Fruit fly (Drosophila melanogaster) whole organism, prepupa: ENCODE measurements around the gene Drak.

Experiments used
- Blimp-1 ChIP-seq: fragments of 200-800 bp; sonication (Bioruptor generic); optimal IDR thresholded peaks from 3 replicates; lab custom pipeline; 2017; ENCODE audit warnings: missing biosample characterization, missing genetic modification characterization, mild to moderate bottlenecking, moderate library complexity, missing genetic modification reagents
- CG10631 ChIP-seq: fragments of 200-800 bp; sonication (Bioruptor generic); optimal IDR thresholded peaks from 2 replicates; lab custom pipeline; 2016; ENCODE audit warnings: missing biosample characterization, missing genetic modification characterization
- CG10669 ChIP-seq: fragments of 200-800 bp; sonication (Bioruptor generic); optimal IDR thresholded peaks from 3 replicates; lab custom pipeline; 2018; ENCODE audit warnings: missing biosample characterization, mild to moderate bottlenecking, missing genetic modification characterization, moderate library complexity
- CG11294 ChIP-seq: fragments of 200-800 bp; sonication (Bioruptor generic); IDR thresholded peaks from 2 replicates; pipeline ENCODE4 v1.3.6; 2022; ENCODE audit warnings: missing biosample characterization, missing genetic modification characterization
- CG11902 ChIP-seq: fragments of 200-800 bp; sonication (Bioruptor generic); optimal IDR thresholded peaks from 3 replicates; lab custom pipeline; 2016; ENCODE audit warnings: missing biosample characterization, missing genetic modification characterization
- CG15336 ChIP-seq: fragments of 200-800 bp; sonication (Bioruptor generic); IDR thresholded peaks from 2 replicates; pipeline ENCODE4 v1.3.6; 2022; ENCODE audit warnings: missing biosample characterization, missing genetic modification characterization
- CG16779 ChIP-seq: fragments of 200-800 bp; sonication (Bioruptor generic); optimal IDR thresholded peaks from 3 replicates; lab custom pipeline; 2017; ENCODE audit warnings: missing biosample characterization, mild to moderate bottlenecking, missing genetic modification characterization
- CG3032 ChIP-seq: fragments of 200-800 bp; optimal IDR thresholded peaks from 2 replicates; lab custom pipeline; 2019; ENCODE audit warnings: missing biosample characterization, mild to moderate bottlenecking, missing genetic modification characterization, moderate library complexity
- CG31627 ChIP-seq: fragments of 200-800 bp; sonication (Bioruptor generic); optimal IDR thresholded peaks from 3 replicates; lab custom pipeline; 2016; ENCODE audit warnings: missing biosample characterization, missing genetic modification characterization
- CG3919 ChIP-seq: fragments of 200-800 bp; sonication (Bioruptor generic); optimal IDR thresholded peaks from 3 replicates; lab custom pipeline; 2016; ENCODE audit warnings: missing biosample characterization, missing genetic modification characterization
- CG4318 ChIP-seq: fragments of 200-800 bp; sonication (Bioruptor generic); optimal IDR thresholded peaks from 3 replicates; lab custom pipeline; 2017; ENCODE audit warnings: missing biosample characterization, mild to moderate bottlenecking, missing genetic modification characterization
- CG6163 ChIP-seq: fragments of 200-800 bp; sonication (Bioruptor generic); IDR thresholded peaks from 3 replicates; pipeline ENCODE4 v1.3.6; 2022; ENCODE audit warnings: missing biosample characterization, missing genetic modification characterization
- CG6276 ChIP-seq: fragments of 200-800 bp; sonication (Bioruptor generic); optimal IDR thresholded peaks from 2 replicates; lab custom pipeline; 2017; ENCODE audit warnings: missing biosample characterization, mild to moderate bottlenecking, missing genetic modification characterization
- CG6808 ChIP-seq: fragments of 200-800 bp; sonication (Bioruptor generic); optimal IDR thresholded peaks from 3 replicates; lab custom pipeline; 2017; ENCODE audit warnings: missing biosample characterization, missing genetic modification characterization, mild to moderate bottlenecking, moderate library complexity, missing genetic modification reagents
- CG6854 ChIP-seq: fragments of 200-800 bp; sonication (Bioruptor generic); optimal IDR thresholded peaks from 2 replicates; lab custom pipeline; 2017; ENCODE audit warnings: missing biosample characterization, mild to moderate bottlenecking, missing genetic modification characterization
- CG7368 ChIP-seq: fragments of 200-800 bp; sonication (Bioruptor generic); optimal IDR thresholded peaks from 3 replicates; lab custom pipeline; 2016; ENCODE audit warnings: missing biosample characterization, missing genetic modification characterization
- CG8119 ChIP-seq: fragments of 200-800 bp; sonication (Bioruptor generic); IDR thresholded peaks from 3 replicates; pipeline ENCODE4 v1.3.6; 2022; ENCODE audit warnings: missing biosample characterization, missing genetic modification characterization
- CG8632 ChIP-seq: fragments of 200-800 bp; sonication (Bioruptor generic); optimal IDR thresholded peaks from 3 replicates; lab custom pipeline; 2016; ENCODE audit warnings: missing biosample characterization, missing genetic modification characterization
- CG9139 ChIP-seq: fragments of 200-800 bp; sonication (Bioruptor generic); optimal IDR thresholded peaks from 3 replicates; lab custom pipeline; 2017; ENCODE audit warnings: missing biosample characterization, mild to moderate bottlenecking, missing genetic modification characterization
- Eip75B ChIP-seq: fragments of 200-800 bp; sonication (Bioruptor generic); optimal IDR thresholded peaks from 3 replicates; lab custom pipeline; 2016; ENCODE audit warnings: missing biosample characterization, missing genetic modification characterization
- Eip78C ChIP-seq: fragments of 200-800 bp; sonication (Bioruptor generic); peaks from one replicate; lab custom pipeline; 2016; ENCODE audit warnings: missing biosample characterization, missing genetic modification characterization
- Eip93F ChIP-seq: fragments of 200-800 bp; sonication (Bioruptor generic); optimal IDR thresholded peaks from 2 replicates; lab custom pipeline; 2016; ENCODE audit warnings: missing biosample characterization, mild to moderate bottlenecking, missing genetic modification characterization
- Ets21C ChIP-seq: fragments of 200-800 bp; sonication (Bioruptor generic); optimal IDR thresholded peaks from 3 replicates; lab custom pipeline; 2016; ENCODE audit warnings: missing biosample characterization, missing genetic modification characterization
- Ets96B ChIP-seq: fragments of 200-800 bp; optimal IDR thresholded peaks from 2 replicates; lab custom pipeline; 2019; ENCODE audit warnings: missing biosample characterization, mild to moderate bottlenecking, missing genetic modification characterization, moderate library complexity
- Hr38 ChIP-seq: sonication (Bioruptor generic); optimal IDR thresholded peaks from 2 replicates; lab custom pipeline; 2016; ENCODE audit warnings: missing biosample characterization, missing genetic modification characterization
- Hr4 ChIP-seq: fragments of 200-800 bp; sonication (Bioruptor generic); optimal IDR thresholded peaks from 3 replicates; lab custom pipeline; 2016; ENCODE audit warnings: missing biosample characterization, missing genetic modification characterization
- Lpt ChIP-seq: fragments of 200-800 bp; sonication (Bioruptor generic); optimal IDR thresholded peaks from 3 replicates; lab custom pipeline; 2016; ENCODE audit warnings: missing biosample characterization, missing genetic modification characterization
- Met ChIP-seq: fragments of 200-800 bp; sonication (Bioruptor generic); optimal IDR thresholded peaks from 3 replicates; lab custom pipeline; 2016; ENCODE audit warnings: missing biosample characterization, missing genetic modification characterization
- OdsH ChIP-seq: fragments of 200-800 bp; sonication (Bioruptor generic); optimal IDR thresholded peaks from 3 replicates; lab custom pipeline; 2016; ENCODE audit warnings: missing biosample characterization, missing genetic modification characterization
- Smox ChIP-seq: fragments of 200-800 bp; sonication (Bioruptor generic); optimal IDR thresholded peaks from 3 replicates; lab custom pipeline; 2016; ENCODE audit warnings: missing biosample characterization, missing genetic modification characterization
- Sox102F ChIP-seq: fragments of 200-800 bp; sonication (Bioruptor generic); optimal IDR thresholded peaks from 2 replicates; lab custom pipeline; 2016; ENCODE audit warnings: missing biosample characterization, mild to moderate bottlenecking, missing genetic modification characterization
- Sox15 ChIP-seq: fragments of 200-800 bp; sonication (Bioruptor generic); optimal IDR thresholded peaks from 3 replicates; lab custom pipeline; 2016; ENCODE audit warnings: missing biosample characterization, missing genetic modification characterization
- achi ChIP-seq: fragments of 200-800 bp; sonication (Bioruptor generic); optimal IDR thresholded peaks from 3 replicates; lab custom pipeline; 2016; ENCODE audit warnings: missing biosample characterization, missing genetic modification characterization
- acj6 ChIP-seq: fragments of 200-800 bp; sonication (Bioruptor generic); optimal IDR thresholded peaks from 3 replicates; lab custom pipeline; 2016; ENCODE audit warnings: missing biosample characterization, missing genetic modification characterization
- cyc ChIP-seq: fragments of 200-800 bp; sonication (Bioruptor generic); optimal IDR thresholded peaks from 3 replicates; lab custom pipeline; 2016; ENCODE audit warnings: missing biosample characterization, missing genetic modification characterization
- dsx ChIP-seq: fragments of 200-800 bp; optimal IDR thresholded peaks from 3 replicates; lab custom pipeline; 2019; ENCODE audit warnings: missing biosample characterization, mild to moderate bottlenecking, missing genetic modification characterization, moderate library complexity; ENCODE audit not compliant: poor library complexity, severe bottlenecking
- eg ChIP-seq: fragments of 200-800 bp; sonication (Bioruptor generic); IDR thresholded peaks from 3 replicates; pipeline ENCODE4 v1.3.6; 2022; ENCODE audit warnings: missing biosample characterization, missing genetic modification characterization
- esn ChIP-seq: fragments of 200-800 bp; sonication (Bioruptor generic); optimal IDR thresholded peaks from 2 replicates; lab custom pipeline; 2016; ENCODE audit warnings: missing biosample characterization, mild to moderate bottlenecking, missing genetic modification characterization, moderate library complexity
- fd59A ChIP-seq: fragments of 200-800 bp; sonication (Bioruptor generic); optimal IDR thresholded peaks from 2 replicates; lab custom pipeline; 2017; ENCODE audit warnings: missing biosample characterization, mild to moderate bottlenecking, missing genetic modification characterization, missing genetic modification reagents
- fd85E ChIP-seq: fragments of 200-800 bp; sonication (Bioruptor generic); optimal IDR thresholded peaks from 3 replicates; lab custom pipeline; 2016; ENCODE audit warnings: missing biosample characterization, missing genetic modification characterization
- fkh ChIP-seq: fragments of 200-800 bp; sonication (Bioruptor generic); optimal IDR thresholded peaks from 3 replicates; lab custom pipeline; 2017; ENCODE audit warnings: missing biosample characterization, mild to moderate bottlenecking, missing genetic modification characterization, moderate library complexity
- lz ChIP-seq: fragments of 200-800 bp; sonication (Bioruptor generic); optimal IDR thresholded peaks from 3 replicates; lab custom pipeline; 2016; ENCODE audit warnings: missing biosample characterization, missing genetic modification characterization
- net ChIP-seq: fragments of 200-800 bp; sonication (Bioruptor generic); optimal IDR thresholded peaks from 3 replicates; lab custom pipeline; 2016; ENCODE audit warnings: missing biosample characterization, missing genetic modification characterization
- pdm3 ChIP-seq: fragments of 200-800 bp; sonication (Bioruptor generic); optimal IDR thresholded peaks from 3 replicates; lab custom pipeline; 2016; ENCODE audit warnings: missing biosample characterization, missing genetic modification characterization
- spab ChIP-seq: fragments of 200-800 bp; sonication (Bioruptor generic); optimal IDR thresholded peaks from 2 replicates; lab custom pipeline; 2017; ENCODE audit warnings: missing biosample characterization, mild to moderate bottlenecking, missing genetic modification characterization, missing genetic modification reagents
- ss ChIP-seq, 2 experiments: fragments of 200-800 bp; sonication (Bioruptor generic); optimal IDR thresholded peaks; 2 replicates in 1 of 2; 3 replicates in 1 of 2; lab custom pipeline; 2017 to 2018; ENCODE audit warnings: mild to moderate bottlenecking in 2 of 2, missing biosample characterization in 2 of 2, missing genetic modification characterization in 2 of 2, moderate library complexity in 1 of 2
- svp ChIP-seq: fragments of 200-800 bp; sonication (Bioruptor generic); peaks from one replicate; lab custom pipeline; 2016; ENCODE audit warnings: missing biosample characterization, missing genetic modification characterization
- vri ChIP-seq: fragments of 200-800 bp; sonication (Bioruptor generic); optimal IDR thresholded peaks from 3 replicates; lab custom pipeline; 2016; ENCODE audit warnings: missing biosample characterization, mild to moderate bottlenecking, missing genetic modification characterization

The Drak gene

dm6 chrX:11485075-11485474 lies 7.9 kb upstream of the Drak start, which contains the start of gene Spase25 (continued):
- TF ChIP-seq ss (GFP tag; optimal IDR thresholded peaks at IDR 0.05; lab: Kevin White, UChicago): peak in 1 of 2 experiments; percentile 12
- no peak for TF ChIP-seq lz
- TF ChIP-seq fd59A (GFP tag; lab: Kevin White, UChicago): no peak

DNA sequence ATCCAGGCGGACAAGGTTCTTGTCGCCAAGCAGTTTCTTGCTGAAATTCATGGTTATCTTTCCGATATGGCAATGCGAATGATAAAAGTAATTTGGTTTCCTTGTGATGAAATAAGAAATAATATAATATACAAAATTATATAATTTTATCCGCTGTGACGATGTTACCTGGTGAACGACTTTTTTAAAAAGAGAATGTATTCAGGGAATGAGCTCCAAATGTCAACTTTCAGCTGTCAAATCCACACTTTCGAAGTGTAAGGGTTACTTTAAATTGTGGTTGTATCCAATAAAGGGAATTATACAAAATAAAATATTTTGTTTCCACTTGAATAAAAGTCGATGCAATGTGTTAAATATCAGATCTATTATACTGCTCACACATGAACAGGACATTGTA lies 1.5 kb upstream of the Drak start, which contains the start of gene CG33235:
Gene CG33235, minus strand, starts transcription at position 101 of the 400 bp plus-strand sequence.
- TF ChIP-seq lz (no peak), CG11902 (GFP tag; lab: Kevin White, UChicago) (no peak), Hr4 (GFP tag; lab: Kevin White, UChicago) (no peak)

dm6 chrX:11492205-11492604 lies 730 bp upstream of the Drak start:
- TF ChIP-seq Lpt (GFP tag; lab: Kevin White, UChicago) (peak; percentile 66), Smox (no peak), CG11294 (GFP tag; lab: Robert Waterston, UW) (no peak), ss (GFP tag; optimal IDR thresholded peaks at IDR 0.05; lab: Kevin White, UChicago) (no peak), CG6854 (GFP tag; lab: Kevin White, UChicago) (no peak), pdm3 (GFP tag; lab: Kevin White, UChicago) (peak; percentile 8), Blimp-1 (no peak), achi (GFP tag; lab: Kevin White, UChicago) (peak; percentile 43), CG8119 (GFP tag; lab: Robert Waterston, UW) (no peak), dsx (GFP tag; lab: Kevin White, UChicago) (no peak), CG3032 (tag; lab: Kevin White, UChicago) (no peak), fkh (GFP tag; lab: Kevin White, UChicago) (no peak), CG10631 (GFP tag; lab: Kevin White, UChicago) (peak; percentile 22), CG7368 (GFP tag; lab: Kevin White, UChicago) (no peak), cyc (no peak), CG15336 (no peak), spab (GFP tag; lab: Kevin White, UChicago) (no peak), eg (GFP tag; lab: Robert Waterston, UW) (no peak), Eip75B (GFP tag; lab: Kevin White, UChicago) (no peak), CG16779 (tag; lab: Kevin White, UChicago) (no peak), Sox102F (GFP tag; lab: Kevin White, UChicago) (no peak), Eip93F (GFP tag; lab: Kevin White, UChicago) (no peak), esn (GFP tag; lab: Kevin White, UChicago) (no peak), CG8632 (GFP tag; lab: Kevin White, UChicago) (no peak), vri (no peak), fd85E (GFP tag; lab: Kevin White, UChicago) (no peak), lz (no peak), Hr38 (GFP tag; lab: Kevin White, UChicago) (no peak), CG4318 (GFP tag; lab: Kevin White, UChicago) (peak; percentile 4), svp (GFP tag; lab: Kevin White, UChicago) (no peak), CG10669 (GFP tag; lab: Kevin White, UChicago) (peak; percentile 12), CG11902 (GFP tag; lab: Kevin White, UChicago) (no peak), Hr4 (GFP tag; lab: Kevin White, UChicago) (peak; percentile 69), CG3919 (GFP tag; lab: Kevin White, UChicago) (peak; percentile 10), OdsH (peak; percentile 26), CG9139 (GFP tag; lab: Kevin White, UChicago) (no peak), acj6 (GFP tag; lab: Kevin White, UChicago) (peak; percentile 7), CG6808 (peak; percentile 1), fd59A (GFP tag; lab: Kevin White, UChicago) (no peak), CG6163 (GFP tag; lab: Robert Waterston, UW) (no peak), net (peak; percentile 50), CG6276 (GFP tag; lab: Kevin White, UChicago) (peak; percentile 58), Met (GFP tag; lab: Kevin White, UChicago) (no peak), CG31627 (GFP tag; lab: Kevin White, UChicago) (no peak), Ets21C (no peak), Ets96B (peak; percentile 37), Sox15 (GFP tag; lab: Kevin White, UChicago) (no peak), Eip78C (GFP tag; lab: Kevin White, UChicago) (peak; percentile 80)
